Fruit fly (Drosophila melanogaster): ENCODE data around the gene Hsc70-2.

DNA sequence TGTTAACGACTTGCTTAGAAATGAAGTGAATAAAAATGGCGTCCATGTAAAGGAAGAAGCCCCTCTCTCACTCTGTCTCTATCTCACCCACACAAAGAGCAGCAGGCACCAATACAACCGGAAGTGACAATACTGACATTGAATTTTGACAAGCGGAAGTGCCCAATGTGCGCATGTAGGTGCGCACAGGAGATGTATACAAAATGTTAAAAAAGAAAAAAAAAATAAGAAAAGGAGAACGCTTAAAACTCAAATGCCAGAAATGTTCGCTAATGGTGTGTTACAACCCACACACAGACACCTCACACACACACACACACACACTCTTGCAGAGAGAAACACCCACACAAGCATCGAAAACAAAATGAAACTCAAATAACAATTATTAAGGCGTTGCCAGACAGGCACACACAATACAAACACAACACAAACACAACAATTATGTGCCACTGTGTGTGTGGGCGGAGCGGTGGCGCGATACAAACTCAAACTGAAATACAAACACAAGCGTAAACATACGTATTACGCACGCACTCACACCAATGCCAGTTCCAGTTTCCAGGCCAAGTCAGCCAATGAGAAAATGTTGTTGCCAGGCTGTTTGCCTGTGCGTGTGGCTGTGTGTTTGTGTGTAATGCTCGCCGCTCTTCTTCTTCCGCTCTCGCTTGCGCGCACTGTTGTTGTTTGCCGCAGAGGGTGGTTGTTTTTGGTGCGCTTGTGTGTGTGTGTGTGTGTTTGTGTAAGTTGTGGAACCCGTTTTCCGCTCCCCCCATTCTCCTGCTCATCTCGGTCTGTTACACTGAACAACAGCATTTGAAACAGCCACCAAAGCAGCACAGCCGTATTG lies 19.4 kb downstream of the Hsc70-2 start:
- TF ChIP-seq pan (optimal IDR thresholded peaks at IDR 0.05) (no peak), psq (optimal IDR thresholded peaks at IDR 0.05) (no peak), usp (GFP tag; optimal IDR thresholded peaks at IDR 0.05) (no peak)

Data from whole organism.